Worm (Caenorhabditis elegans) whole organism, L1 larva: ENCODE results near the gene B0228.6.

Experiments used
- C16A3.4 ChIP-seq: fragments of 150-350 bp; optimal IDR thresholded peaks from 2 replicates; lab custom pipeline; 2014; ENCODE audit warnings: missing biosample characterization, missing genetic modification characterization
- F16B12.6 ChIP-seq: fragments of 150-350 bp; optimal IDR thresholded peaks from 2 replicates; lab custom pipeline; 2014; ENCODE audit warnings: missing biosample characterization, missing genetic modification characterization
- Y116A8C.19 ChIP-seq: sonication (generic microtip); optimal IDR thresholded peaks from 2 replicates; lab custom pipeline; 2016; ENCODE audit warnings: missing compliant biosample characterization, missing genetic modification characterization, borderline replicate concordance
- aha-1 ChIP-seq: fragments of 150-350 bp; optimal IDR thresholded peaks from 2 replicates; lab custom pipeline; 2014; ENCODE audit warnings: missing biosample characterization, missing genetic modification characterization
- alr-1 ChIP-seq: fragments of 200-800 bp; sonication (Bioruptor generic); optimal IDR thresholded peaks from 2 replicates; lab custom pipeline; 2018; ENCODE audit warnings: borderline replicate concordance, mild to moderate bottlenecking, missing genetic modification characterization, missing compliant biosample characterization
- ama-1 ChIP-seq: fragments of 150-350 bp; optimal IDR thresholded peaks from 2 replicates; lab custom pipeline; 2014
- ceh-63 ChIP-seq: fragments of 200-800 bp; sonication (Bioruptor generic); optimal IDR thresholded peaks from 2 replicates; lab custom pipeline; 2018; ENCODE audit warnings: mild to moderate bottlenecking, missing genetic modification characterization, missing compliant biosample characterization
- ceh-88 ChIP-seq: fragments of 200-800 bp; sonication (Bioruptor generic); IDR thresholded peaks from 2 replicates; pipeline ENCODE4 v1.3.6; 2022; ENCODE audit warnings: missing genetic modification characterization, missing compliant biosample characterization
- ces-1 ChIP-seq: fragments of 150-350 bp; optimal IDR thresholded peaks from 2 replicates; lab custom pipeline; 2014; ENCODE audit warnings: missing biosample characterization, missing genetic modification reagents, missing genetic modification characterization
- dpl-1 ChIP-seq, 3 experiments: fragments of 150-350 bp in 2 of 3; sonication (generic microtip) in 1 of 3; optimal IDR thresholded peaks; 2 replicates each; lab custom pipeline; 2014 to 2017; ENCODE audit warnings: missing biosample characterization in 3 of 3, missing genetic modification characterization in 3 of 3, missing genetic modification reagents in 3 of 3
- dsc-1 ChIP-seq: sonication (generic microtip); optimal IDR thresholded peaks from 2 replicates; lab custom pipeline; 2016; ENCODE audit warnings: mild to moderate bottlenecking, missing genetic modification characterization, missing compliant biosample characterization
- egl-13 ChIP-seq: sonication (generic microtip); optimal IDR thresholded peaks from 2 replicates; lab custom pipeline; 2016; ENCODE audit warnings: missing genotype, missing genetic modification reagents, missing genetic modification characterization, missing compliant biosample characterization
- elt-2 ChIP-seq: sonication (generic microtip); optimal IDR thresholded peaks from 2 replicates; lab custom pipeline; 2016; ENCODE audit warnings: missing genetic modification characterization, mild to moderate bottlenecking, inconsistent platforms, missing compliant biosample characterization, missing genetic modification reagents
- elt-3 ChIP-seq, 6 experiments: fragments of 150-350 bp in 1 of 6; sonication (generic microtip); optimal IDR thresholded peaks; 2 replicates each; lab custom pipeline; 2017 to 2018; ENCODE audit warnings: missing biosample characterization in 6 of 6, missing genetic modification characterization in 6 of 6, inconsistent platforms in 1 of 6
- ets-5 ChIP-seq: fragments of 200-800 bp; sonication (Bioruptor generic); IDR thresholded peaks from 2 replicates; pipeline ENCODE4 v1.3.6; 2022; ENCODE audit warnings: missing genetic modification characterization, missing compliant biosample characterization
- grh-1 ChIP-seq: fragments of 200-800 bp; sonication (Bioruptor generic); IDR thresholded peaks from 2 replicates; pipeline ENCODE4 v1.3.6; 2022; ENCODE audit warnings: missing genetic modification reagents, missing genetic modification characterization, missing compliant biosample characterization
- hpl-2 ChIP-seq: fragments of 150-350 bp; optimal IDR thresholded peaks from 2 replicates; lab custom pipeline; 2014; ENCODE audit warnings: missing biosample characterization, missing genetic modification reagents, missing genetic modification characterization
- jun-1 ChIP-seq: fragments of 150-350 bp; optimal IDR thresholded peaks from 2 replicates; lab custom pipeline; 2014; ENCODE audit warnings: missing biosample characterization, missing genetic modification reagents, missing genetic modification characterization
- lin-14 ChIP-seq: fragments of 200-800 bp; sonication (Bioruptor generic); optimal IDR thresholded peaks from 2 replicates; lab custom pipeline; 2018; ENCODE audit warnings: mild to moderate bottlenecking, missing genetic modification characterization, moderate library complexity, missing compliant biosample characterization
- lin-15B ChIP-seq: fragments of 150-350 bp; sonication (generic microtip); optimal IDR thresholded peaks from 3 replicates; lab custom pipeline; 2014; ENCODE audit warnings: missing biosample characterization, missing genetic modification characterization
- lsy-2 ChIP-seq, 2 experiments: fragments of 150-350 bp; optimal IDR thresholded peaks; 2 replicates each; lab custom pipeline; 2014; ENCODE audit warnings: missing biosample characterization in 2 of 2, missing genetic modification characterization in 2 of 2
- mab-9 ChIP-seq: fragments of 200-800 bp; sonication (Bioruptor generic); IDR thresholded peaks from 2 replicates; pipeline ENCODE4 v1.3.6; 2022; ENCODE audit warnings: missing genetic modification reagents, missing genetic modification characterization, missing compliant biosample characterization
- nhr-11 ChIP-seq: fragments of 150-350 bp; optimal IDR thresholded peaks from 2 replicates; lab custom pipeline; 2014; ENCODE audit warnings: missing biosample characterization, missing genetic modification characterization
- nhr-28 ChIP-seq: fragments of 150-350 bp; optimal IDR thresholded peaks from 2 replicates; lab custom pipeline; 2014; ENCODE audit warnings: missing biosample characterization, missing genetic modification characterization
- nhr-47 ChIP-seq: sonication (generic microtip); optimal IDR thresholded peaks from 2 replicates; lab custom pipeline; 2016; ENCODE audit warnings: mild to moderate bottlenecking, missing genetic modification characterization, moderate library complexity, missing compliant biosample characterization
- nhr-71 ChIP-seq: sonication (generic microtip); optimal IDR thresholded peaks from 2 replicates; lab custom pipeline; 2016; ENCODE audit warnings: mild to moderate bottlenecking, missing genetic modification characterization, moderate library complexity, missing compliant biosample characterization
- nhr-84 ChIP-seq: sonication (generic microtip); optimal IDR thresholded peaks from 2 replicates; lab custom pipeline; 2017; ENCODE audit warnings: missing biosample characterization, missing genetic modification characterization
- nhr-85 ChIP-seq: sonication (generic microtip); peaks from one replicate; lab custom pipeline; 2016; ENCODE audit warnings: missing genetic modification characterization, inconsistent platforms, missing compliant biosample characterization
- nhr-90 ChIP-seq: sonication (generic microtip); optimal IDR thresholded peaks from 2 replicates; lab custom pipeline; 2016; ENCODE audit warnings: mild to moderate bottlenecking, missing genetic modification characterization, missing compliant biosample characterization; ENCODE audit not compliant: poor library complexity
- pag-3 ChIP-seq: sonication (generic microtip); optimal IDR thresholded peaks from 2 replicates; lab custom pipeline; 2017; ENCODE audit warnings: missing genetic modification characterization, mild to moderate bottlenecking, missing compliant biosample characterization, antibody characterized with exemption, borderline replicate concordance; ENCODE audit not compliant: insufficient read depth
- pax-3 ChIP-seq: fragments of 200-800 bp; sonication (Bioruptor generic); optimal IDR thresholded peaks from 2 replicates; lab custom pipeline; 2018; ENCODE audit warnings: mild to moderate bottlenecking, missing genetic modification characterization, moderate library complexity, missing compliant biosample characterization
- rnt-1 ChIP-seq: sonication (generic microtip); optimal IDR thresholded peaks from 2 replicates; lab custom pipeline; 2016; ENCODE audit warnings: mild to moderate bottlenecking, missing genetic modification characterization, moderate library complexity, missing compliant biosample characterization
- snu-23 ChIP-seq: sonication (generic microtip); optimal IDR thresholded peaks from 2 replicates; lab custom pipeline; 2016; ENCODE audit warnings: missing genetic modification characterization, missing compliant biosample characterization
- sox-4 ChIP-seq: sonication (generic microtip); optimal IDR thresholded peaks from 2 replicates; lab custom pipeline; 2016; ENCODE audit warnings: missing genetic modification characterization, missing compliant biosample characterization
- sup-37 ChIP-seq: fragments of 200-800 bp; sonication (Bioruptor generic); optimal IDR thresholded peaks from 2 replicates; lab custom pipeline; 2018; ENCODE audit warnings: mild to moderate bottlenecking, missing genetic modification characterization, missing compliant biosample characterization
- tlp-1 ChIP-seq: fragments of 150-350 bp; optimal IDR thresholded peaks from 2 replicates; lab custom pipeline; 2014; ENCODE audit warnings: missing biosample characterization, missing genetic modification characterization
- unc-130 ChIP-seq: fragments of 150-350 bp; optimal IDR thresholded peaks from 2 replicates; lab custom pipeline; 2017; ENCODE audit warnings: missing biosample characterization, missing genetic modification characterization, inconsistent platforms
- unc-62 ChIP-seq: fragments of 150-350 bp; optimal IDR thresholded peaks from 2 replicates; lab custom pipeline; 2014; ENCODE audit warnings: missing biosample characterization, missing genetic modification reagents, missing genetic modification characterization
- unc-86 ChIP-seq: sonication (generic microtip); optimal IDR thresholded peaks from 2 replicates; lab custom pipeline; 2016; ENCODE audit warnings: missing genetic modification characterization, missing compliant biosample characterization
- unc-98 ChIP-seq: fragments of 200-800 bp; sonication (Bioruptor generic); IDR thresholded peaks from 2 replicates; pipeline ENCODE4 v1.3.6; 2022; ENCODE audit warnings: missing genetic modification characterization, missing compliant biosample characterization
- vab-15 ChIP-seq: sonication (generic microtip); optimal IDR thresholded peaks from 2 replicates; lab custom pipeline; 2017; ENCODE audit warnings: missing genotype, mild to moderate bottlenecking, missing genetic modification characterization, missing compliant biosample characterization
- xbp-1 ChIP-seq: sonication (generic microtip); optimal IDR thresholded peaks from 2 replicates; lab custom pipeline; 2016; ENCODE audit warnings: missing genetic modification characterization, missing compliant biosample characterization
- zip-4 ChIP-seq: fragments of 200-800 bp; sonication (Bioruptor generic); optimal IDR thresholded peaks from 2 replicates; lab custom pipeline; 2018; ENCODE audit warnings: mild to moderate bottlenecking, missing genetic modification characterization, moderate library complexity, missing compliant biosample characterization
- ztf-11 ChIP-seq, 2 experiments: sonication (generic microtip); optimal IDR thresholded peaks; 2 replicates each; lab custom pipeline; 2016 to 2017; ENCODE audit warnings: missing genetic modification characterization in 2 of 2, missing biosample characterization in 1 of 2, missing compliant biosample characterization in 1 of 2

The B0228.6 gene

ce11 chrII:7736725-7737124 is 18.2 kb downstream of the B0228.6 start:
- TF ChIP-seq xbp-1 (no peak), snu-23 (GFP tag; lab: Kevin White, UChicago) (no peak), dsc-1 (tag; lab: Kevin White, UChicago) (no peak), hpl-2 (no peak), dpl-1 (GFP tag; optimal IDR thresholded peaks at IDR 0.05; lab: Kevin White, UChicago) (no peak), nhr-85 (tag; lab: Kevin White, UChicago) (no peak), ets-5 (GFP tag; lab: Robert Waterston, UW) (no peak), unc-130 (tag; lab: Kevin White, UChicago) (no peak), egl-13 (tag; lab: Kevin White, UChicago) (no peak), rnt-1 (no peak), unc-86 (no peak), ces-1 (GFP tag; lab: Kevin White, UChicago) (no peak), tlp-1 (tag; lab: Kevin White, UChicago) (no peak), unc-62 (no peak), ama-1 (lab: Kevin White, UChicago) (no peak), lin-15B (no peak)

- TF ChIP-seq jun-1 (tag; lab: Kevin White, UChicago): no peak
- no peak for TF ChIP-seq pax-3 (tag; lab: Kevin White, UChicago)
- no peak for TF ChIP-seq nhr-28 (tag; lab: Kevin White, UChicago)
- TF ChIP-seq nhr-90 (tag; lab: Kevin White, UChicago): no peak
- TF ChIP-seq elt-3 (tag; optimal IDR thresholded peaks at IDR 0.05; lab: Kevin White, UChicago): no peak
Observed at ce11 chrII:7724603-7725002, 30.4 kb downstream of the B0228.6 start, which contains the start of gene cpna-2. cpna-2 (plus strand) TSS chrII:7724903.

ce11 chrII:7722784-7723183 is 32.2 kb downstream of the B0228.6 start:
- no peak for TF ChIP-seq alr-1 (tag; lab: Kevin White, UChicago)
- TF ChIP-seq lsy-2 (tag; optimal IDR thresholded peaks at IDR 0.05; lab: Kevin White, UChicago): peak in 1 of 2 experiments; percentile 28
- TF ChIP-seq lin-14: peak; percentile 69
- no peak for TF ChIP-seq sox-4 (tag; lab: Kevin White, UChicago)
- TF ChIP-seq unc-130 (tag; lab: Kevin White, UChicago): peak; percentile 23
- peak; percentile 53 for TF ChIP-seq rnt-1
- no peak for TF ChIP-seq ztf-11 (tag; optimal IDR thresholded peaks at IDR 0.05; lab: Kevin White, UChicago)
- no peak for TF ChIP-seq ces-1 (GFP tag; lab: Kevin White, UChicago)
- no peak for TF ChIP-seq jun-1 (tag; lab: Kevin White, UChicago)
- peak; percentile 46 for TF ChIP-seq nhr-71 (tag; lab: Kevin White, UChicago)
- no peak for TF ChIP-seq vab-15 (tag; lab: Kevin White, UChicago)
- TF ChIP-seq snu-23 (GFP tag; lab: Kevin White, UChicago): peak; percentile 13
- TF ChIP-seq nhr-84 (tag; lab: Kevin White, UChicago): no peak
- no peak for TF ChIP-seq Y116A8C.19 (tag; lab: Kevin White, UChicago)
- TF ChIP-seq ceh-88: no peak

ce11 chrII:7720479-7720878 is 34.5 kb downstream of the B0228.6 start:
- TF ChIP-seq ces-1 (GFP tag; lab: Kevin White, UChicago): no peak
- TF ChIP-seq mab-9 (GFP tag; lab: Robert Waterston, UW): no peak
- peak; percentile 26 for TF ChIP-seq lin-14
- no peak for TF ChIP-seq unc-98
- no peak for TF ChIP-seq aha-1
- no peak for TF ChIP-seq ceh-63 (GFP tag; lab: Kevin White, UChicago)
- TF ChIP-seq unc-86: no peak
- no peak for TF ChIP-seq lsy-2 (tag; optimal IDR thresholded peaks at IDR 0.05; lab: Kevin White, UChicago)
- TF ChIP-seq snu-23 (GFP tag; lab: Kevin White, UChicago): peak; percentile 4
- no peak for TF ChIP-seq F16B12.6 (tag; lab: Kevin White, UChicago)
- TF ChIP-seq sup-37 (GFP tag; lab: Kevin White, UChicago): no peak
- TF ChIP-seq nhr-47 (tag; lab: Kevin White, UChicago): no peak
- TF ChIP-seq nhr-85 (tag; lab: Kevin White, UChicago): no peak
- no peak for TF ChIP-seq C16A3.4 (tag; lab: Kevin White, UChicago)
- no peak for TF ChIP-seq pag-3
- TF ChIP-seq zip-4 (GFP tag; lab: Kevin White, UChicago): no peak
- no peak for TF ChIP-seq nhr-11 (tag; lab: Kevin White, UChicago)
- TF ChIP-seq dsc-1 (tag; lab: Kevin White, UChicago): no peak
- TF ChIP-seq elt-2 (tag; lab: Kevin White, UChicago): no peak
- no peak for TF ChIP-seq grh-1
- peak; percentile 13 for TF ChIP-seq nhr-71 (tag; lab: Kevin White, UChicago)
- TF ChIP-seq, all 84 proteins: peak for 3
